Fruit fly (Drosophila melanogaster) whole organism, adult: ENCODE results near the gene Sfp79B.

Experiments used
- CG11617 ChIP-seq: fragments of 200-800 bp; sonication (Bioruptor generic); optimal IDR thresholded peaks from 2 replicates; lab custom pipeline; 2017; ENCODE audit warnings: mild to moderate bottlenecking, missing biosample characterization, missing genetic modification reagents, missing genetic modification characterization
- CG12768 ChIP-seq: fragments of 200-800 bp; sonication (Bioruptor generic); optimal IDR thresholded peaks from 2 replicates; lab custom pipeline; 2017; ENCODE audit warnings: missing biosample characterization, missing genetic modification characterization, mild to moderate bottlenecking, moderate library complexity, missing genetic modification reagents
- CG14711 ChIP-seq: fragments of 200-800 bp; sonication (Bioruptor generic); optimal IDR thresholded peaks from 2 replicates; lab custom pipeline; 2018; ENCODE audit warnings: missing biosample characterization, mild to moderate bottlenecking, missing genetic modification characterization, moderate library complexity
- CG1620 ChIP-seq: fragments of 200-800 bp; sonication (Bioruptor generic); optimal IDR thresholded peaks from 2 replicates; lab custom pipeline; 2016; ENCODE audit warnings: missing biosample characterization, missing genetic modification characterization
- CG33017 ChIP-seq: fragments of 200-800 bp; sonication (Bioruptor generic); optimal IDR thresholded peaks from 2 replicates; lab custom pipeline; 2018; ENCODE audit warnings: missing biosample characterization, mild to moderate bottlenecking, missing genetic modification characterization, moderate library complexity
- CG5204 ChIP-seq: fragments of 200-800 bp; sonication (Bioruptor generic); optimal IDR thresholded peaks from 2 replicates; lab custom pipeline; 2016; ENCODE audit warnings: missing biosample characterization, missing genetic modification characterization
- CG7045 ChIP-seq: fragments of 200-800 bp; sonication (Bioruptor generic); optimal IDR thresholded peaks from 2 replicates; lab custom pipeline; 2017; ENCODE audit warnings: missing biosample characterization, mild to moderate bottlenecking, missing genetic modification characterization
- CG7101 ChIP-seq: fragments of 200-800 bp; sonication (Bioruptor generic); optimal IDR thresholded peaks from 2 replicates; lab custom pipeline; 2018; ENCODE audit warnings: missing biosample characterization, mild to moderate bottlenecking, missing genetic modification characterization, moderate library complexity
- Clk ChIP-seq: fragments of 200-800 bp; sonication (Bioruptor generic); optimal IDR thresholded peaks from 2 replicates; lab custom pipeline; 2017; ENCODE audit warnings: missing biosample characterization, missing genetic modification characterization
- Crg-1 ChIP-seq: fragments of 200-800 bp; sonication (Bioruptor generic); optimal IDR thresholded peaks from 2 replicates; lab custom pipeline; 2016; ENCODE audit warnings: missing biosample characterization, missing genetic modification characterization
- Hr96 ChIP-seq: fragments of 200-800 bp; sonication (Bioruptor generic); optimal IDR thresholded peaks from 2 replicates; lab custom pipeline; 2016; ENCODE audit warnings: missing biosample characterization, missing genetic modification characterization
- Mnt ChIP-seq: fragments of 200-800 bp; sonication (Bioruptor generic); optimal IDR thresholded peaks from 2 replicates; lab custom pipeline; 2016; ENCODE audit warnings: missing biosample characterization, mild to moderate bottlenecking, missing genetic modification characterization
- bab1 ChIP-seq: fragments of 200-800 bp; sonication (Bioruptor generic); optimal IDR thresholded peaks from 3 replicates; lab custom pipeline; 2019; ENCODE audit warnings: missing biosample characterization, mild to moderate bottlenecking, missing genetic modification characterization, moderate library complexity
- cic ChIP-seq: fragments of 200-800 bp; sonication (Bioruptor generic); optimal IDR thresholded peaks from 2 replicates; lab custom pipeline; 2017; ENCODE audit warnings: missing biosample characterization, mild to moderate bottlenecking, missing genetic modification characterization, moderate library complexity
- cnc ChIP-seq, 2 experiments: fragments of >200 bp; optimal IDR thresholded peaks; 2 replicates each; lab custom pipeline; 2017
- kay ChIP-seq: fragments of 200-800 bp; sonication (Bioruptor generic); peaks from one replicate; lab custom pipeline; 2016; ENCODE audit warnings: missing biosample characterization, missing genetic modification characterization, borderline replicate concordance
- ovo ChIP-seq: fragments of 200-800 bp; sonication (Bioruptor generic); optimal IDR thresholded peaks from 2 replicates; lab custom pipeline; 2016; ENCODE audit warnings: missing biosample characterization, missing genetic modification characterization
- pad ChIP-seq: fragments of 200-800 bp; sonication (Bioruptor generic); optimal IDR thresholded peaks from 3 replicates; lab custom pipeline; 2017; ENCODE audit warnings: missing biosample characterization, missing genetic modification characterization, mild to moderate bottlenecking, moderate library complexity, missing genetic modification reagents
- tj ChIP-seq: fragments of 200-800 bp; sonication (Bioruptor generic); optimal IDR thresholded peaks from 3 replicates; lab custom pipeline; 2017; ENCODE audit warnings: missing biosample characterization, mild to moderate bottlenecking, missing genetic modification characterization, moderate library complexity
- toe ChIP-seq: fragments of 200-800 bp; sonication (Bioruptor generic); optimal IDR thresholded peaks from 2 replicates; lab custom pipeline; 2016; ENCODE audit warnings: missing biosample characterization, missing genetic modification characterization

Sfp79B gene

dm6 chr3L:22078063-22078462 lies 2.1 kb upstream of the Sfp79B start:
- TF ChIP-seq Mnt (GFP tag; lab: Kevin White, UChicago) (peak; percentile 62), CG1620 (GFP tag; lab: Kevin White, UChicago) (no peak), tj (GFP tag; lab: Kevin White, UChicago) (peak; percentile 0), CG7101 (tag; lab: Kevin White, UChicago) (peak; percentile 43), CG14711 (tag; lab: Kevin White, UChicago) (no peak), cnc (optimal IDR thresholded peaks at IDR 0.05; lab: Kevin White, UChicago) (no peak), Hr96 (GFP tag; lab: Kevin White, UChicago) (peak; percentile 41), pad (GFP tag; lab: Kevin White, UChicago) (no peak), kay (no peak), bab1 (GFP tag; lab: Kevin White, UChicago) (peak; percentile 70), CG12768 (GFP tag; lab: Kevin White, UChicago) (no peak), CG11617 (GFP tag; lab: Kevin White, UChicago) (peak; percentile 37)

- TF ChIP-seq CG7045 (GFP tag; lab: Kevin White, UChicago) (no peak), CG14711 (tag; lab: Kevin White, UChicago) (no peak), cnc (optimal IDR thresholded peaks at IDR 0.05; lab: Kevin White, UChicago) (no peak), CG11617 (GFP tag; lab: Kevin White, UChicago) (no peak)
Measured at dm6 chr3L:22082420-22082819, 2.3 kb downstream of the Sfp79B start, which contains the start of gene msopa. msopa (plus strand) TSS chr3L:22082720.

- TF ChIP-seq kay = no peak
- no peak for TF ChIP-seq CG12768 (GFP tag; lab: Kevin White, UChicago)
- TF ChIP-seq Crg-1 (GFP tag; lab: Kevin White, UChicago) = no peak
- no peak for TF ChIP-seq CG33017 (tag; lab: Kevin White, UChicago)
- no peak for TF ChIP-seq Clk (GFP tag; lab: Kevin White, UChicago)
- TF ChIP-seq CG11617 (GFP tag; lab: Kevin White, UChicago) = no peak
- no peak for TF ChIP-seq CG1620 (GFP tag; lab: Kevin White, UChicago)
- TF ChIP-seq tj (GFP tag; lab: Kevin White, UChicago) = no peak
Measured at dm6 chr3L:22083131-22083648, 3.1 kb downstream of the Sfp79B start.

- no peak for TF ChIP-seq ovo (GFP tag; lab: Kevin White, UChicago)
- no peak for TF ChIP-seq pad (GFP tag; lab: Kevin White, UChicago)
- TF ChIP-seq toe (GFP tag; lab: Kevin White, UChicago) = no peak
- no peak for TF ChIP-seq Crg-1 (GFP tag; lab: Kevin White, UChicago)
- no peak for TF ChIP-seq Mnt (GFP tag; lab: Kevin White, UChicago)
- no peak for TF ChIP-seq bab1 (GFP tag; lab: Kevin White, UChicago)
- TF ChIP-seq cnc (optimal IDR thresholded peaks at IDR 0.05; lab: Kevin White, UChicago) = no peak
- TF ChIP-seq kay = no peak
- no peak for TF ChIP-seq CG14711 (tag; lab: Kevin White, UChicago)
- TF ChIP-seq CG12768 (GFP tag; lab: Kevin White, UChicago) = no peak
- TF ChIP-seq CG11617 (GFP tag; lab: Kevin White, UChicago) = no peak
- no peak for TF ChIP-seq Hr96 (GFP tag; lab: Kevin White, UChicago)
- TF ChIP-seq CG1620 (GFP tag; lab: Kevin White, UChicago) = no peak
- no peak for TF ChIP-seq tj (GFP tag; lab: Kevin White, UChicago)
- TF ChIP-seq CG33017 (tag; lab: Kevin White, UChicago) = no peak
Measured at dm6 chr3L:22091339-22091738, 11.2 kb downstream of the Sfp79B start.

- TF ChIP-seq tj (GFP tag; lab: Kevin White, UChicago) (no peak), CG5204 (no peak), Clk (GFP tag; lab: Kevin White, UChicago) (no peak), pad (GFP tag; lab: Kevin White, UChicago) (no peak), bab1 (GFP tag; lab: Kevin White, UChicago) (no peak), CG33017 (tag; lab: Kevin White, UChicago) (no peak), cic (no peak), CG7101 (tag; lab: Kevin White, UChicago) (no peak), kay (no peak), Crg-1 (GFP tag; lab: Kevin White, UChicago) (no peak), CG7045 (GFP tag; lab: Kevin White, UChicago) (no peak), Hr96 (GFP tag; lab: Kevin White, UChicago) (no peak), cnc (optimal IDR thresholded peaks at IDR 0.05; lab: Kevin White, UChicago) (no peak), CG12768 (GFP tag; lab: Kevin White, UChicago) (no peak), ovo (GFP tag; lab: Kevin White, UChicago) (no peak), CG11617 (GFP tag; lab: Kevin White, UChicago) (no peak), CG14711 (tag; lab: Kevin White, UChicago) (no peak)
Measured at dm6 chr3L:22094308-22094866, 14.3 kb downstream of the Sfp79B start.

dm6 chr3L:22106704-22107103 lies 26.6 kb downstream of the Sfp79B start:
- TF ChIP-seq pad (GFP tag; lab: Kevin White, UChicago) = no peak
- TF ChIP-seq Clk (GFP tag; lab: Kevin White, UChicago) = no peak
- TF ChIP-seq CG12768 (GFP tag; lab: Kevin White, UChicago) = no peak
- TF ChIP-seq CG33017 (tag; lab: Kevin White, UChicago) = no peak
- TF ChIP-seq Hr96 (GFP tag; lab: Kevin White, UChicago) = no peak
- no peak for TF ChIP-seq tj (GFP tag; lab: Kevin White, UChicago)
- TF ChIP-seq CG1620 (GFP tag; lab: Kevin White, UChicago) = no peak
- TF ChIP-seq CG14711 (tag; lab: Kevin White, UChicago) = no peak
- no peak for TF ChIP-seq cnc (optimal IDR thresholded peaks at IDR 0.05; lab: Kevin White, UChicago)
- no peak for TF ChIP-seq Mnt (GFP tag; lab: Kevin White, UChicago)
- no peak for TF ChIP-seq CG7045 (GFP tag; lab: Kevin White, UChicago)
- no peak for TF ChIP-seq CG11617 (GFP tag; lab: Kevin White, UChicago)
- TF ChIP-seq kay = no peak
- no peak for TF ChIP-seq cic
